Worm (Caenorhabditis elegans): ENCODE measurements around the gene cox-16.
A peak's percentile ranks its signal among the peaks of the same experiment; 100 is the strongest.

Gene cox-16

DNA sequence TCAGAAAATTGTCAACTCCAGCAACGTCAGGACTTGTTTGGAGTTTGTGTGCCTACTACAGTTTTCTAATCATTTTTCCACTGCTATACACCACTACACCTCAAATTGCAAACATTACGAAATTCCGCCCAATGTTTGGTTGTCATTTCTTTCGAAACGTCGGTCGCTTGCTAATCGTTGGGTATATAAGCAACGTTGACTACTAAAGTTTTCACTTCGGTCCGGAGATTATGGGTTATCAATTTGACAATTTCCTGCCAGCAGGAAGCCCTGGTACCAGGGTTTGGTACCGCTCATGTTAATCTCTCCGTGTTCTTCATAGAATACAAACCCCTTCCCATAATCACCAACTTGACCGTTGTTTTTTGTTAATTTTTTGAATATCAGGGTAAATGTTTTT lies 40.0 kb upstream of the cox-16 start:
- TF ChIP-seq ztf-11 (tag; optimal IDR thresholded peaks at IDR 0.05), result no peak
- no peak for TF ChIP-seq ces-1 (GFP tag; optimal IDR thresholded peaks at IDR 0.05)
- no peak for TF ChIP-seq ceh-39 (tag; optimal IDR thresholded peaks at IDR 0.05)
- TF ChIP-seq nhr-76 (tag; optimal IDR thresholded peaks at IDR 0.05), result no peak
- TF ChIP-seq blmp-1 (tag; optimal IDR thresholded peaks at IDR 0.05), result no peak
- no peak for TF ChIP-seq mab-5 (tag; optimal IDR thresholded peaks at IDR 0.05)
- no peak for TF ChIP-seq zip-8 (tag; optimal IDR thresholded peaks at IDR 0.05)
- no peak for TF ChIP-seq ham-2 (GFP tag; optimal IDR thresholded peaks at IDR 0.05)
- TF ChIP-seq lin-32 (GFP tag; optimal IDR thresholded peaks at IDR 0.05), result no peak
- TF ChIP-seq ceh-43 (GFP tag; optimal IDR thresholded peaks at IDR 0.05), result no peak
- no peak for TF ChIP-seq ceh-83 (GFP tag; optimal IDR thresholded peaks at IDR 0.05)
- no peak for TF ChIP-seq pha-4 (tag; optimal IDR thresholded peaks at IDR 0.05)
- TF ChIP-seq unc-120 (tag; optimal IDR thresholded peaks at IDR 0.05; ENCODE audit: poor library complexity, severe bottlenecking), result no peak
- no peak for TF ChIP-seq nhr-237 (tag; optimal IDR thresholded peaks at IDR 0.05)
- no peak for TF ChIP-seq sem-2 (GFP tag; optimal IDR thresholded peaks at IDR 0.05)
- TF ChIP-seq M03D4.4 (tag; optimal IDR thresholded peaks at IDR 0.05), result no peak
- TF ChIP-seq hlh-1 (tag; optimal IDR thresholded peaks at IDR 0.05), result no peak

DNA sequence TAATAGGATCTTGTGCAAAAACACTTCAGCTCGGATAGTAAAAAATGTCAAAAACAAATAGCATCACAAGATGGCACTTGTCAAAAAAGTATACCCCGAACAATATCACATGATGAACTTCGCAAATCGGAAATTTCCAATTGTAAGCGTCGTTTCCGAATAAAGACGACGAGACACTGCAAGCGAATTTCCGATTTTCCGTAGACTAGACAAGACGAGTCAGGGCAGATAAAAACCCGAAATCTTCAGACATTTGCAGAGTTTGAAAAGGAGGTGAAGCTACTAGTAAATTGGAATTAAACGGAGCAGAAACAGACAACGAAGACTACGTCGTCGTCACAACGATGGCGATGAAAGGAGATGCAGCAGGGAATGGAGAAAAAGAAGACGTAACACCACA lies 35.6 kb upstream of the cox-16 start:
- TF ChIP-seq lin-32 (GFP tag; optimal IDR thresholded peaks at IDR 0.05) (no peak), elt-3 (tag; optimal IDR thresholded peaks at IDR 0.05) (no peak), ces-1 (GFP tag; optimal IDR thresholded peaks at IDR 0.05) (peak; percentile 32), unc-39 (tag; optimal IDR thresholded peaks at IDR 0.05) (no peak), snpc-4 (tag; optimal IDR thresholded peaks at IDR 0.05) (no peak)

DNA sequence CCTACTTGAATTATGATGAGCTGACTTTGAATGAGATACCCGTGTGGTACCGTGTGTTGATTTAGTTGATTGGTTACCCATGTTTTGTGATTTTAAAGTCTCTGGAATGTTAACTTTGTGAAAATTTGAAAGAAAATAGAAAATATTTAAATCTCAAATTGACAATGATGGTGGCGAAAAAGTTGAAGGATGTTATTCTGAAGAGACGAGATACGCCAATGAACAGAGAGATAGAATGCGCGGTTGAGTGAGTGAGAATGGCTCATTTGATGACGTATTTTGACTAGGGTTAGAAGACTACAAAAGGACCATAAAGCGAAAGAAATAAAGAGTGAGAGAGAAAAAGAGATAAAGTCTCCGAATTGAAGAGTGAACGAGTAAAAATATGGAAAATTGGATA lies 34.4 kb upstream of the cox-16 start, which contains the start of gene glb-6:
Gene glb-6 (minus strand): TSS at position 101 of the 400 bp plus-strand sequence.
- TF ChIP-seq drap-1 (GFP tag; optimal IDR thresholded peaks at IDR 0.05) (no peak), ces-1 (GFP tag; optimal IDR thresholded peaks at IDR 0.05) (peak; percentile 21)

DNA sequence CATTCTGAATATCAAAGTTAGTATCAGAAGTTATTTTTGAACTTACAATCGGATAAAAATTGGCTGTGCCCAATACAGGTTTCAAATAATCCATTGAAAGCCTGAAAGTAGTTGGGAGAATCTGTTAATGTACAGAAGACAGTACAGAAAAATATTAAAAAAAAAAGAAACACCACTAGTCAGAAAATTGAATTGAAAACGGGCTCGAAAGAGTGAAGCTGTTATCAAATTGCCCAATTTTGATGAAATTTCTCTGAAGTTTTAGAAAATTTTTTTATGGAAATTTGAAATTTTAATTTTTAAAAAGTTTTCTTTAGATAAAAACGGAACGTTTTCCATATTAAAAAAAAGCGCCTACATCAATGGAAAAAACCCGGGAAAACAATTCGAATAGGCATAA lies 31.1 kb upstream of the cox-16 start, which contains the start of gene C18C4.7:
Gene C18C4.7 (minus strand): TSS at position 101 of the 400 bp plus-strand sequence.
- no peak for TF ChIP-seq nhr-76 (tag; optimal IDR thresholded peaks at IDR 0.05)
- no peak for TF ChIP-seq flh-1 (GFP tag; optimal IDR thresholded peaks at IDR 0.05)
- TF ChIP-seq mep-1 (tag; optimal IDR thresholded peaks at IDR 0.05), result no peak
- TF ChIP-seq M03D4.4 (tag; optimal IDR thresholded peaks at IDR 0.05), result no peak
- no peak for TF ChIP-seq nhr-28 (tag; optimal IDR thresholded peaks at IDR 0.05)
- no peak for TF ChIP-seq pha-4 (tag; optimal IDR thresholded peaks at IDR 0.05)
- TF ChIP-seq drap-1 (GFP tag; optimal IDR thresholded peaks at IDR 0.05), result no peak
- TF ChIP-seq blmp-1 (tag; optimal IDR thresholded peaks at IDR 0.05), result no peak
- TF ChIP-seq ceh-43 (GFP tag; optimal IDR thresholded peaks at IDR 0.05), result no peak
- TF ChIP-seq hlh-1 (tag; optimal IDR thresholded peaks at IDR 0.05), result no peak
- no peak for TF ChIP-seq nhr-237 (tag; optimal IDR thresholded peaks at IDR 0.05)
- TF ChIP-seq nhr-12 (tag; optimal IDR thresholded peaks at IDR 0.05), result no peak
- TF ChIP-seq zip-8 (tag; optimal IDR thresholded peaks at IDR 0.05), result no peak

DNA sequence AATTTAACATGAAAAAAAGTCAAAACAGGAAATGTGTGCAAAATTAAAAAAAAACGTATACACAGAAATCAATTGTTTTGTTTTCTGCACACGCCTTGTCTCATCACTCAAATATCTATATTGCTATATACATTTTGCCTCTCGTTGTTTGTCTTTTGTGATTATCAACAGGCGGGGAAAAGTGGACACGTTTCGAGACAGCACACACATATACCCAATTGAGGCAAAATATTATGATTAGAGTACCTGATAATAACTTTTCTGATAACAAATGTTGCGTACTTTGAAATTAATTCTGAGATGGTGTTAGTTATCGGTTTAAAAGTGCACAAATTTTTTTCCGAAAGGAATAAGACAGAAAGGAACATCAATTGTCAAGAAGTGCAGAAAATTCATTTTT lies 23.8 kb upstream of the cox-16 start:
- TF ChIP-seq zip-8 (tag; optimal IDR thresholded peaks at IDR 0.05) (no peak), M03D4.4 (tag; optimal IDR thresholded peaks at IDR 0.05) (no peak), pha-4 (tag; optimal IDR thresholded peaks at IDR 0.05) (no peak), elt-3 (tag; optimal IDR thresholded peaks at IDR 0.05) (no peak), sem-2 (GFP tag; optimal IDR thresholded peaks at IDR 0.05) (no peak), flh-1 (GFP tag; optimal IDR thresholded peaks at IDR 0.05) (no peak)

DNA sequence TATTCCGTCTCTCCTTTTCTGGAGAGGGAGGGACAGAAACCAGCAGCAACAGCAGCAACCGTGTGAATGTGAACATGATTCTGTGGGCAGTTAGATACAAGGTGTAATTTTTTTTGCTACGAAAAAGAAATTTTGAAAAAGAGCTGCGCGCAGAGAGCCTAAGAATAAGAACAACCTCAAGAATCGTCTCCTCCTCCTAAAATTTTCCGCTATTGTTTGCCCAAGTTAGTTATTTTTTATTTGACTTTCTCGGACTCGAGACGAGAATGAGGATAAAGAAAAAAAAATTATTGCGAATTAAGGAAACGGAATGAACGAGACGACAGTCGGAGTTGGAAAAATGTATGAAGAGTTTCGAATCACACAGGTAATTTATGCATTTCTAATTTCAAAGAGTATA lies 22.5 kb upstream of the cox-16 start, which contains the start of gene glb-5:
Gene glb-5 (plus strand): TSS at position 301 of the 400 bp plus-strand sequence.
- TF ChIP-seq pha-4 (tag; optimal IDR thresholded peaks at IDR 0.05), result no peak
- TF ChIP-seq M03D4.4 (tag; optimal IDR thresholded peaks at IDR 0.05), result no peak
- TF ChIP-seq blmp-1 (tag; optimal IDR thresholded peaks at IDR 0.05), result no peak
- no peak for TF ChIP-seq lsy-2 (tag; optimal IDR thresholded peaks at IDR 0.05)
- TF ChIP-seq ces-1 (GFP tag; optimal IDR thresholded peaks at IDR 0.05), result no peak
- TF ChIP-seq hlh-1 (tag; optimal IDR thresholded peaks at IDR 0.05), result no peak
- no peak for TF ChIP-seq nhr-237 (tag; optimal IDR thresholded peaks at IDR 0.05)
- TF ChIP-seq unc-120 (tag; optimal IDR thresholded peaks at IDR 0.05; ENCODE audit: poor library complexity, severe bottlenecking), result no peak
- no peak for TF ChIP-seq ceh-43 (GFP tag; optimal IDR thresholded peaks at IDR 0.05)
- no peak for TF ChIP-seq sem-2 (GFP tag; optimal IDR thresholded peaks at IDR 0.05)
- no peak for TF ChIP-seq lin-32 (GFP tag; optimal IDR thresholded peaks at IDR 0.05)
- no peak for TF ChIP-seq unc-39 (tag; optimal IDR thresholded peaks at IDR 0.05)
- TF ChIP-seq ztf-11 (tag; optimal IDR thresholded peaks at IDR 0.05), result no peak
- no peak for TF ChIP-seq unc-62 (GFP tag; optimal IDR thresholded peaks at IDR 0.05)
- no peak for TF ChIP-seq mab-5 (tag; optimal IDR thresholded peaks at IDR 0.05)

Data from whole organism, mixed stage, embryonic.